Fruit fly (Drosophila melanogaster): ENCODE data around the gene mIF2.

mIF2 gene

dm6 chr3R:28552249-28552648 is 7.6 kb upstream of the mIF2 start (continued):
- TF ChIP-seq D (optimal IDR thresholded peaks at IDR 0.05) (no peak), D (GFP tag; optimal IDR thresholded peaks at IDR 0.05) (peak; percentile 25), wek (GFP tag; optimal IDR thresholded peaks at IDR 0.05) (peak; percentile 28), CG4707 (GFP tag; optimal IDR thresholded peaks at IDR 0.05) (no peak), ssp (GFP tag; IDR thresholded peaks at IDR 0.05) (no peak), corto (GFP tag; optimal IDR thresholded peaks at IDR 0.05) (no peak), CG2120 (GFP tag; optimal IDR thresholded peaks at IDR 0.05) (no peak), abd-A (tag; optimal IDR thresholded peaks at IDR 0.05) (no peak), lmd (GFP tag; IDR thresholded peaks at IDR 0.05) (no peak; the same call in 1 of the 2 replicates), CG10959 (GFP tag; IDR thresholded peaks at IDR 0.05) (0 out of 2 replicates have a peak, but pooled peaks have one; percentile 12), amos (GFP tag; IDR thresholded peaks at IDR 0.05; ENCODE audit: partially characterized antibody) (no peak), bsh (GFP tag; optimal IDR thresholded peaks at IDR 0.05) (peak in 1 of 2 experiments; percentile 38), CG1603 (tag; optimal IDR thresholded peaks at IDR 0.05) (peak; percentile 42), CG3065 (GFP tag; optimal IDR thresholded peaks at IDR 0.05) (no peak), cato (GFP tag; optimal IDR thresholded peaks at IDR 0.05; ENCODE audit: borderline replicate concordance) (no peak)

DNA sequence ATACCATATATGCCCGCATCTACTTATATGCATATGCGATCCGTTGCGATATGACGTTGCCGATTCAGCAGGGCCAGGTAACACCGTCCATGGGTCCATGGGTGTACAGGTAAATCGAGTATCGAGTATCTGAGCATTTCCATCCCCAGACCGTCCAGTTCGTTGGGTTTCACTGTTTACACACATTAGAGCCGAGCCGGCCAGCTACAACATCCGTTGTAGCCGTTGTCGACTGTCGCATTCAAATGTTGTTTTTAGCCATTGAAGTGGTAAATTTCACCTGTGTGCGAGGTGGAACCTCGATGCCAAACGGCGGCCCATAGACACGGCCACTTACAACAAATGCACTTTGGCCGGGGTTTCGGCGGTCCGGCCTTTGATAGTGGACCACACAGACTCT is 3.8 kb upstream of the mIF2 start:
- TF ChIP-seq grau (tag; optimal IDR thresholded peaks at IDR 0.05) = peak; percentile 57
- no peak for TF ChIP-seq Max (GFP tag; optimal IDR thresholded peaks at IDR 0.05)
- TF ChIP-seq Spps (tag; optimal IDR thresholded peaks at IDR 0.05) = no peak
- no peak for TF ChIP-seq Abd-B (GFP tag; optimal IDR thresholded peaks at IDR 0.05)
- TF ChIP-seq Hr39 (optimal IDR thresholded peaks at IDR 0.05) = no peak
- peak; percentile 34 for TF ChIP-seq zen (tag; optimal IDR thresholded peaks at IDR 0.05)
- no peak for TF ChIP-seq psq (GFP tag; optimal IDR thresholded peaks at IDR 0.05)
- peak; percentile 34 for TF ChIP-seq kni (GFP tag; optimal IDR thresholded peaks at IDR 0.05)
- no peak for TF ChIP-seq hth (optimal IDR thresholded peaks at IDR 0.05)
- no peak for TF ChIP-seq shn (GFP tag; optimal IDR thresholded peaks at IDR 0.05)
- no peak for TF ChIP-seq bab2 (GFP tag; optimal IDR thresholded peaks at IDR 0.05)
- TF ChIP-seq CG3163 (GFP tag; optimal IDR thresholded peaks at IDR 0.05) = no peak
- no peak for TF ChIP-seq Mes4 (GFP tag; optimal IDR thresholded peaks at IDR 0.05)
- no peak for TF ChIP-seq Myb (GFP tag; optimal IDR thresholded peaks at IDR 0.05)
- no peak for TF ChIP-seq H2.0 (GFP tag; IDR thresholded peaks at IDR 0.05)

DNA sequence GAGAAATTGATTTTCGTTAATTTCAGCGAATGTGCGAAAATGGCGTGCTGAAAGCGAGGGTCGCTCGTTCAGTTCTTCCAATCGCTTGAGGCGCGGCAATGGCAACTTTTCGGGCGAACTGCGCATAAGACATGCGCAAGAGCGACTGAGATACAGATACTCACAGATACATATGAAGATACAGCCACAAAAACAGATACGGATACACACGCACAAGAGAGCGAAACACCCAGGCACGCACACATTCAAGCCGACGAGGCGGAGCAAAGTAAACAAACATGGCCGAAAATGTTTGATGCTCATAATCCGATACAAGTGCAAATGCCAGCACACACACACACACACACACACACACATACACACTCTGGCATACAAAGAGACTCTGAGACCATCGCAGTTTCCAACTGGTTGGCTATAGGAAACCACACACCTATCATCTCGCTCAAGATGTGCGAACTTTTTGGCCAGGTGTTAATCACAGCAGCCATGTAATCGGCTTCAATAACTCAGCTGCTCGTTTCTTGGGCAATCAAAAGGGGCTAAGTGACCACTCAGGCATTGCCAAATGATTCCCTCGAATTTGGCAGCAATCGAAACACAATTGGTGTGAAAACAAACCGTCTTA is 2.6 kb upstream of the mIF2 start:
- TF ChIP-seq D19A (tag; optimal IDR thresholded peaks at IDR 0.05) (no peak), CG16813 (GFP tag; IDR thresholded peaks at IDR 0.05; ENCODE audit: partially characterized antibody) (0 out of 3 replicates have a peak, but pooled peaks have one; percentile 26), CG9727 (GFP tag; optimal IDR thresholded peaks at IDR 0.05) (no peak), CG2199 (GFP tag; IDR thresholded peaks at IDR 0.05) (no peak; the same call in 2 of the 3 replicates), rib (GFP tag; IDR thresholded peaks at IDR 0.05) (peak; percentile 88), slp2 (GFP tag; optimal IDR thresholded peaks at IDR 0.05) (no peak), Lhr (GFP tag; optimal IDR thresholded peaks at IDR 0.05) (no peak), Tbp (GFP tag; optimal IDR thresholded peaks at IDR 0.05) (no peak), CG10543 (GFP tag; optimal IDR thresholded peaks at IDR 0.05) (peak; percentile 19), twi (tag; optimal IDR thresholded peaks at IDR 0.05) (peak; percentile 31), CG4360 (GFP tag; IDR thresholded peaks at IDR 0.05) (no peak), Usf (GFP tag; optimal IDR thresholded peaks at IDR 0.05) (no peak), ci (GFP tag; IDR thresholded peaks at IDR 0.05) (0 out of 3 replicates have a peak, but pooled peaks have one; percentile 47), gfzf (GFP tag; optimal IDR thresholded peaks at IDR 0.05) (no peak), H15 (GFP tag; IDR thresholded peaks at IDR 0.05) (no peak), Elba2 (GFP tag; optimal IDR thresholded peaks at IDR 0.05) (peak; percentile 76), Doc2 (GFP tag; IDR thresholded peaks at IDR 0.05) (no peak), croc (GFP tag; conservative IDR thresholded peaks at IDR 0.05) (no peak), CoRest (tag; optimal IDR thresholded peaks at IDR 0.05) (peak; percentile 40), Dad (GFP tag; optimal IDR thresholded peaks at IDR 0.05) (no peak)

Data from whole organism, embryonic.